Fruit fly (Drosophila melanogaster) whole organism, embryonic: ENCODE data around the gene ecd.

Experiments used
- Blimp-1 ChIP-seq: fragments of 200-800 bp; sonication (Bioruptor generic); optimal IDR thresholded peaks from 3 replicates; lab custom pipeline; 2018; ENCODE audit warnings: missing biosample characterization, missing genetic modification characterization, mild to moderate bottlenecking, moderate library complexity, missing genetic modification reagents
- Bteb2 ChIP-seq: fragments of 200-800 bp; sonication (Bioruptor generic); optimal IDR thresholded peaks from 2 replicates; lab custom pipeline; 2016; ENCODE audit warnings: missing biosample characterization, missing genetic modification characterization
- CG1024 ChIP-seq: fragments of 200-800 bp; sonication (Bioruptor generic); IDR thresholded peaks from 2 replicates; pipeline ENCODE4 v1.3.6; 2022; ENCODE audit warnings: missing biosample characterization, missing genetic modification characterization
- CG10462 ChIP-seq: fragments of 200-800 bp; sonication (Bioruptor generic); optimal IDR thresholded peaks from 2 replicates; lab custom pipeline; 2016; ENCODE audit warnings: missing biosample characterization, missing genetic modification characterization
- CG10654 ChIP-seq: fragments of 200-800 bp; sonication (Bioruptor generic); optimal IDR thresholded peaks from 2 replicates; lab custom pipeline; 2016; ENCODE audit warnings: missing biosample characterization, missing genetic modification characterization
- CG12071 ChIP-seq: fragments of 200-800 bp; sonication (Bioruptor generic); optimal IDR thresholded peaks from 3 replicates; lab custom pipeline; 2018; ENCODE audit warnings: missing biosample characterization, mild to moderate bottlenecking, missing genetic modification characterization
- CG12104 ChIP-seq: fragments of 200-800 bp; sonication (Bioruptor generic); optimal IDR thresholded peaks from 3 replicates; lab custom pipeline; 2016; ENCODE audit warnings: missing biosample characterization, missing genetic modification characterization
- CG12155 ChIP-seq: fragments of 200-800 bp; sonication (Bioruptor generic); optimal IDR thresholded peaks from 3 replicates; lab custom pipeline; 2016; ENCODE audit warnings: missing biosample characterization, missing genetic modification characterization
- CG12219 ChIP-seq: fragments of 200-800 bp; sonication (Bioruptor generic); optimal IDR thresholded peaks from 3 replicates; lab custom pipeline; 2018; ENCODE audit warnings: missing biosample characterization, mild to moderate bottlenecking, missing genetic modification characterization
- CG16813 ChIP-seq: fragments of 200-800 bp; sonication (Bioruptor generic); IDR thresholded peaks from 3 replicates; pipeline ENCODE4 v1.3.6; 2022; ENCODE audit warnings: missing biosample characterization, missing genetic modification characterization; ENCODE audit not compliant: partially characterized antibody
- CG2875 ChIP-seq: fragments of 200-800 bp; sonication (Bioruptor generic); optimal IDR thresholded peaks from 2 replicates; lab custom pipeline; 2017; ENCODE audit warnings: missing biosample characterization, mild to moderate bottlenecking, missing genetic modification characterization, missing genetic modification reagents
- CG32767 ChIP-seq: fragments of 200-800 bp; sonication (Bioruptor generic); IDR thresholded peaks from 2 replicates; pipeline ENCODE4 v1.3.6; 2022; ENCODE audit warnings: missing biosample characterization, missing genetic modification characterization
- CG34224 ChIP-seq: fragments of 200-800 bp; sonication (Bioruptor generic); IDR thresholded peaks from 3 replicates; pipeline ENCODE4 v1.3.6; 2022; ENCODE audit warnings: missing biosample characterization, missing genetic modification characterization; ENCODE audit not compliant: partially characterized antibody
- CG34376 ChIP-seq: fragments of 200-800 bp; sonication (Bioruptor generic); optimal IDR thresholded peaks from 2 replicates; lab custom pipeline; 2018; ENCODE audit warnings: missing biosample characterization, mild to moderate bottlenecking, missing genetic modification characterization
- CG3838 ChIP-seq: fragments of 200-800 bp; sonication (Bioruptor generic); optimal IDR thresholded peaks from 3 replicates; lab custom pipeline; 2016; ENCODE audit warnings: missing biosample characterization, missing genetic modification characterization
- CG4282 ChIP-seq: fragments of 200-800 bp; sonication (Bioruptor generic); optimal IDR thresholded peaks from 2 replicates; lab custom pipeline; 2016; ENCODE audit warnings: missing biosample characterization, missing genetic modification characterization
- CG5245 ChIP-seq: fragments of 200-800 bp; sonication (Bioruptor generic); optimal IDR thresholded peaks from 3 replicates; lab custom pipeline; 2016; ENCODE audit warnings: missing biosample characterization, missing genetic modification characterization
- CG6254 ChIP-seq: fragments of 200-800 bp; sonication (Bioruptor generic); optimal IDR thresholded peaks from 3 replicates; lab custom pipeline; 2017; ENCODE audit warnings: mild to moderate bottlenecking, missing biosample characterization, missing genetic modification reagents, missing genetic modification characterization
- CG6654 ChIP-seq: fragments of 200-800 bp; sonication (Bioruptor generic); optimal IDR thresholded peaks from 2 replicates; lab custom pipeline; 2017; ENCODE audit warnings: missing biosample characterization, mild to moderate bottlenecking, missing genetic modification characterization
- Fer2 ChIP-seq: fragments of 200-800 bp; sonication (Bioruptor generic); optimal IDR thresholded peaks from 2 replicates; lab custom pipeline; 2018; ENCODE audit warnings: missing biosample characterization, mild to moderate bottlenecking, missing genetic modification characterization, moderate library complexity
- Fer3 ChIP-seq: fragments of 200-800 bp; sonication (Bioruptor generic); optimal IDR thresholded peaks from 2 replicates; lab custom pipeline; 2018; ENCODE audit warnings: missing biosample characterization, mild to moderate bottlenecking, missing genetic modification characterization, moderate library complexity
- Gug ChIP-seq: fragments of 200-800 bp; sonication (Bioruptor generic); IDR thresholded peaks from 4 replicates; pipeline ENCODE4 v1.3.6; 2022; ENCODE audit warnings: missing biosample characterization, missing genetic modification characterization
- HmgZ ChIP-seq: fragments of 200-800 bp; sonication (Bioruptor generic); optimal IDR thresholded peaks from 2 replicates; lab custom pipeline; 2018; ENCODE audit warnings: missing biosample characterization, mild to moderate bottlenecking, missing genetic modification characterization
- Sox102F ChIP-seq: fragments of 200-800 bp; sonication (Bioruptor generic); optimal IDR thresholded peaks from 2 replicates; lab custom pipeline; 2018; ENCODE audit warnings: missing biosample characterization, mild to moderate bottlenecking, missing genetic modification characterization, moderate library complexity
- Ssrp ChIP-seq: fragments of 200-800 bp; sonication (Bioruptor generic); optimal IDR thresholded peaks from 2 replicates; lab custom pipeline; 2018; ENCODE audit warnings: missing biosample characterization, mild to moderate bottlenecking, missing genetic modification characterization, moderate library complexity
- Tbp ChIP-seq: fragments of >200 bp; optimal IDR thresholded peaks from 2 replicates; lab custom pipeline; 2018; ENCODE audit warnings: missing biosample characterization, missing genetic modification characterization
- al ChIP-seq: fragments of 200-800 bp; sonication (Bioruptor generic); IDR thresholded peaks from 2 replicates; pipeline ENCODE4 v1.3.6; 2022; ENCODE audit warnings: missing biosample characterization, missing genetic modification characterization
- br ChIP-seq: fragments of >200 bp; optimal IDR thresholded peaks from 2 replicates; lab custom pipeline; 2017
- cas ChIP-seq: fragments of 200-800 bp; sonication (Bioruptor generic); IDR thresholded peaks from 2 replicates; pipeline ENCODE4 v1.3.6; 2022; ENCODE audit warnings: missing biosample characterization, missing genetic modification characterization
- cwo ChIP-seq: fragments of 200-800 bp; sonication (Bioruptor generic); optimal IDR thresholded peaks from 3 replicates; lab custom pipeline; 2017; ENCODE audit warnings: missing biosample characterization, missing genetic modification characterization, mild to moderate bottlenecking, moderate library complexity, missing genetic modification reagents
- dm ChIP-seq: fragments of 200-800 bp; sonication (Bioruptor generic); optimal IDR thresholded peaks from 3 replicates; lab custom pipeline; 2016; ENCODE audit warnings: missing biosample characterization, missing genetic modification characterization
- ems ChIP-seq: fragments of 200-800 bp; sonication (Bioruptor generic); optimal IDR thresholded peaks from 3 replicates; lab custom pipeline; 2016; ENCODE audit warnings: missing biosample characterization, missing genetic modification characterization
- ftz-f1 ChIP-seq: fragments of 200-800 bp; sonication (Bioruptor generic); optimal IDR thresholded peaks from 2 replicates; lab custom pipeline; 2016; ENCODE audit warnings: missing biosample characterization, missing genetic modification characterization
- gro ChIP-seq: fragments of 200-800 bp; sonication (Bioruptor generic); optimal IDR thresholded peaks from 2 replicates; lab custom pipeline; 2016; ENCODE audit warnings: missing biosample characterization, missing genetic modification characterization
- gt ChIP-seq: fragments of 200-800 bp; sonication (Bioruptor generic); IDR thresholded peaks from 2 replicates; pipeline ENCODE4 v1.3.6; 2022; ENCODE audit warnings: missing biosample characterization, missing genetic modification characterization
- hb ChIP-seq: fragments of 200-800 bp; sonication (Bioruptor generic); IDR thresholded peaks from 3 replicates; pipeline ENCODE4 v1.3.6; 2022; ENCODE audit warnings: missing biosample characterization, missing genetic modification characterization; ENCODE audit not compliant: partially characterized antibody
- lab ChIP-seq: fragments of 200-800 bp; sonication (Bioruptor generic); optimal IDR thresholded peaks from 3 replicates; lab custom pipeline; 2017; ENCODE audit warnings: missing biosample characterization, missing genetic modification characterization, mild to moderate bottlenecking, moderate library complexity, missing genetic modification reagents
- lbe ChIP-seq: fragments of 200-800 bp; sonication (Bioruptor generic); optimal IDR thresholded peaks from 2 replicates; lab custom pipeline; 2016; ENCODE audit warnings: missing biosample characterization, mild to moderate bottlenecking, missing genetic modification characterization
- luna ChIP-seq: fragments of 200-800 bp; sonication (Bioruptor generic); optimal IDR thresholded peaks from 2 replicates; lab custom pipeline; 2016; ENCODE audit warnings: missing biosample characterization, missing genetic modification characterization
- mirr ChIP-seq: fragments of 200-800 bp; sonication (Bioruptor generic); optimal IDR thresholded peaks from 3 replicates; lab custom pipeline; 2018; ENCODE audit warnings: missing biosample characterization, mild to moderate bottlenecking, missing genetic modification characterization
- mld ChIP-seq: fragments of 200-800 bp; sonication (Bioruptor generic); IDR thresholded peaks from 3 replicates; pipeline ENCODE4 v1.3.6; 2022; ENCODE audit warnings: missing biosample characterization, missing genetic modification characterization; ENCODE audit not compliant: partially characterized antibody
- onecut ChIP-seq: fragments of 200-800 bp; sonication (Bioruptor generic); IDR thresholded peaks from 2 replicates; pipeline ENCODE4 v1.3.6; 2022; ENCODE audit warnings: missing biosample characterization, missing genetic modification characterization
- pb ChIP-seq: fragments of 200-800 bp; sonication (Bioruptor generic); optimal IDR thresholded peaks from 3 replicates; lab custom pipeline; 2016; ENCODE audit warnings: missing biosample characterization, missing genetic modification characterization
- pho ChIP-seq: fragments of 200-800 bp; sonication (Bioruptor generic); optimal IDR thresholded peaks from 2 replicates; lab custom pipeline; 2016; ENCODE audit warnings: missing biosample characterization, missing genetic modification characterization
- prd ChIP-seq, 3 experiments: fragments of >200 bp in 2 of 3; fragments of 200-800 bp in 1 of 3; sonication (Bioruptor generic) in 1 of 3; optimal IDR thresholded peaks in 2 of 3; IDR thresholded peaks in 1 of 3; 2 replicates in 2 of 3; 3 replicates in 1 of 3; pipeline versions ENCODE4 v1.3.6 to Lab custom; 2017 to 2022; ENCODE audit warnings: missing biosample characterization in 1 of 3, missing genetic modification characterization in 1 of 3
- ro ChIP-seq: fragments of 200-800 bp; sonication (Bioruptor generic); IDR thresholded peaks from 2 replicates; pipeline ENCODE4 v1.3.6; 2022; ENCODE audit warnings: missing biosample characterization, missing genetic modification characterization
- so ChIP-seq: fragments of 200-800 bp; sonication (Bioruptor generic); IDR thresholded peaks from 3 replicates; pipeline ENCODE4 v1.3.6; 2022; ENCODE audit warnings: missing biosample characterization, missing genetic modification characterization
- sqz ChIP-seq: fragments of 200-800 bp; sonication (Bioruptor generic); optimal IDR thresholded peaks from 3 replicates; lab custom pipeline; 2018; ENCODE audit warnings: missing biosample characterization, mild to moderate bottlenecking, missing genetic modification characterization
- tin ChIP-seq: fragments of 200-800 bp; sonication (Bioruptor generic); optimal IDR thresholded peaks from 3 replicates; lab custom pipeline; 2016; ENCODE audit warnings: missing biosample characterization, missing genetic modification characterization
- zen ChIP-seq: fragments of 200-800 bp; sonication (Bioruptor generic); optimal IDR thresholded peaks from 3 replicates; lab custom pipeline; 2018; ENCODE audit warnings: missing biosample characterization, mild to moderate bottlenecking, missing genetic modification characterization, moderate library complexity

ecd gene

dm6 chr3L:2257412-2257862 lies 8.2 kb downstream of the ecd start, which contains the start of the genes CG1275 and Elp5 (continued):
- TF ChIP-seq so (GFP tag; lab: Robert Waterston, UW) = peak; percentile 99
- peak; percentile 99 for TF ChIP-seq gt (GFP tag; lab: Robert Waterston, UW)
- no peak for TF ChIP-seq prd (optimal IDR thresholded peaks at IDR 0.05; lab: Kevin White, UChicago)
- TF ChIP-seq prd (GFP tag; IDR thresholded peaks at IDR 0.05; lab: Robert Waterston, UW) = peak; percentile 100
- peak; percentile 96 for TF ChIP-seq CG12155
- TF ChIP-seq lab (GFP tag; lab: Kevin White, UChicago) = peak; percentile 97
- TF ChIP-seq pb (GFP tag; lab: Kevin White, UChicago) = peak; percentile 94
- peak; percentile 94 for TF ChIP-seq Blimp-1 (GFP tag; lab: Kevin White, UChicago)
- peak; percentile 98 for TF ChIP-seq lbe (GFP tag; lab: Kevin White, UChicago)
- peak; percentile 99 for TF ChIP-seq al (GFP tag; lab: Robert Waterston, UW)
- peak; percentile 98 for TF ChIP-seq CG12104 (GFP tag; lab: Kevin White, UChicago)
- peak; percentile 96 for TF ChIP-seq ems (GFP tag; lab: Kevin White, UChicago)
- peak; percentile 84 for TF ChIP-seq CG6654 (GFP tag; lab: Kevin White, UChicago)
- no peak for TF ChIP-seq hb (GFP tag; lab: Robert Waterston, UW)
- TF ChIP-seq CG16813 = no peak
- peak; percentile 96 for TF ChIP-seq CG10462 (GFP tag; lab: Kevin White, UChicago)
- peak; percentile 98 for TF ChIP-seq ro
- TF ChIP-seq CG34376 (GFP tag; lab: Kevin White, UChicago) = peak; percentile 97
- peak; percentile 99 for TF ChIP-seq cas (GFP tag; lab: Robert Waterston, UW)
- peak; percentile 98 for TF ChIP-seq HmgZ
- peak; percentile 97 for TF ChIP-seq CG12219
- peak; percentile 93 for TF ChIP-seq dm
- TF ChIP-seq Sox102F = peak; percentile 99
- no peak for TF ChIP-seq CG34224 (GFP tag; lab: Robert Waterston, UW)
- TF ChIP-seq mirr (GFP tag; lab: Kevin White, UChicago) = peak; percentile 98
- TF ChIP-seq CG4282 (GFP tag; lab: Kevin White, UChicago) = peak; percentile 94
- no peak for TF ChIP-seq mld (GFP tag; lab: Robert Waterston, UW)
- TF ChIP-seq CG1024 (GFP tag; lab: Robert Waterston, UW) = peak; percentile 98
- TF ChIP-seq CG2875 (GFP tag; lab: Kevin White, UChicago) = peak; percentile 97
- TF ChIP-seq CG5245 (GFP tag; lab: Kevin White, UChicago) = peak; percentile 94
- TF ChIP-seq Tbp (GFP tag; lab: Kevin White, UChicago) = no peak
- TF ChIP-seq gro (GFP tag; lab: Kevin White, UChicago) = peak; percentile 95
- peak; percentile 93 for TF ChIP-seq cwo (GFP tag; lab: Kevin White, UChicago)
- peak; percentile 99 for TF ChIP-seq CG32767 (GFP tag; lab: Robert Waterston, UW)
- peak; percentile 86 for TF ChIP-seq ftz-f1
- TF ChIP-seq luna (GFP tag; lab: Kevin White, UChicago) = peak; percentile 88
- TF ChIP-seq zen (tag; lab: Kevin White, UChicago) = peak; percentile 93
- TF ChIP-seq Gug (GFP tag; lab: Robert Waterston, UW) = peak; percentile 99
- peak; percentile 97 for TF ChIP-seq pho (GFP tag; lab: Kevin White, UChicago)
- TF ChIP-seq CG10654 (GFP tag; lab: Kevin White, UChicago) = peak; percentile 93
- TF ChIP-seq sqz (GFP tag; lab: Kevin White, UChicago) = peak; percentile 88
- peak; percentile 91 for TF ChIP-seq CG6254 (GFP tag; lab: Kevin White, UChicago)
- no peak for TF ChIP-seq br (lab: Kevin White, UChicago)
- peak; percentile 97 for TF ChIP-seq tin (GFP tag; lab: Kevin White, UChicago)
- TF ChIP-seq CG3838 (GFP tag; lab: Kevin White, UChicago) = peak; percentile 92
- TF ChIP-seq Fer3 (tag; lab: Kevin White, UChicago) = peak; percentile 99
- TF ChIP-seq Ssrp = peak; percentile 98
- TF ChIP-seq onecut (GFP tag; lab: Robert Waterston, UW) = peak; percentile 98
- peak; percentile 98 for TF ChIP-seq Fer2 (tag; lab: Kevin White, UChicago)
- peak; percentile 97 for TF ChIP-seq Bteb2 (GFP tag; lab: Kevin White, UChicago)
- peak; percentile 92 for TF ChIP-seq CG12071 (GFP tag; lab: Kevin White, UChicago)
